Fruit fly (Drosophila melanogaster) Kc167 (cell line): ENCODE data around the gene LUBEL.

Experiments used
- Sin3A ChIP-seq: fragments of >200 bp; optimal IDR thresholded peaks from 2 replicates; lab custom pipeline; 2018; ENCODE audit warnings: missing external identifiers
- h ChIP-seq: fragments of >200 bp; optimal IDR thresholded peaks from 3 replicates; lab custom pipeline; 2018; ENCODE audit warnings: missing external identifiers
- insv ChIP-seq: fragments of >200 bp; optimal IDR thresholded peaks from 3 replicates; lab custom pipeline; 2018; ENCODE audit warnings: missing external identifiers
- psq ChIP-seq: fragments of >200 bp; optimal IDR thresholded peaks from 2 replicates; lab custom pipeline; 2017; ENCODE audit warnings: missing external identifiers
- ttk ChIP-seq: sonication (Bioruptor generic); optimal IDR thresholded peaks from 2 replicates; lab custom pipeline; 2017; ENCODE audit warnings: missing external identifiers

DNA sequence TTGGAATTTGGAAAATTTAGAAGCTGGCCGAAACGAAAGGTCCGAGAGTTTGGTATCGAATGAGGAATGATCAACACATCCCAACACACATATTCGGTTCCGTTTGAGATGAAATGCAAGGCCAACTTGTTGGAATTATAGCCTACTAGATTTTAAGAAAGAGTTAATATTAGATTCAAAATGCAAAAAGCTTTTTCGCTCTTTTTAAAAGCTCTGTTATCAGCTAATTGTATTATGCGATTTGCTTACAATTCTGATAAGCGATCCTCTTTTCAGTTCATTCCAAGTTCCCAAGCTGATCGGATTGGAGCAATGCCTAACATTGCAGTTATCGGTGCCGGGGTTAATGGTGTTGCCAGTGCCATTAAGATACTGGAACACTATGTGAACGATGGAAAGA is 30.2 kb upstream of the LUBEL start, which contains the start of the genes CG17377 and Daao2:
- TF ChIP-seq insv (lab: Kevin White, UChicago) (no peak), psq (lab: Kevin White, UChicago) (no peak), h (lab: Kevin White, UChicago) (no peak), Sin3A (no peak), ttk (lab: Kevin White, UChicago) (no peak)
